Worm (Caenorhabditis elegans) whole organism, young adult: ENCODE measurements around the gene C50E3.13.

Source experiments
- F57C9.4 ChIP-seq: sonication (generic microtip); optimal IDR thresholded peaks from 2 replicates; lab custom pipeline; 2017; ENCODE audit warnings: mild to moderate bottlenecking, missing genetic modification characterization, missing compliant biosample characterization
- T07F8.4 ChIP-seq: sonication (generic microtip); optimal IDR thresholded peaks from 2 replicates; lab custom pipeline; 2016; ENCODE audit warnings: mild to moderate bottlenecking, missing genetic modification characterization, moderate library complexity, missing compliant biosample characterization
- Y79H2A.3 ChIP-seq: fragments of 200-800 bp; sonication (Bioruptor generic); conservative IDR thresholded peaks from 2 replicates; pipeline ENCODE4 v1.3.6; 2022; ENCODE audit warnings: missing genetic modification reagents, missing genetic modification characterization, missing compliant biosample characterization
- egl-44 ChIP-seq: fragments of 200-800 bp; sonication (Bioruptor generic); IDR thresholded peaks from 2 replicates; pipeline ENCODE4 v1.3.6; 2022; ENCODE audit warnings: missing genetic modification reagents, missing genetic modification characterization, missing compliant biosample characterization
- ets-4 ChIP-seq: fragments of 200-800 bp; sonication (Bioruptor generic); optimal IDR thresholded peaks from 2 replicates; lab custom pipeline; 2018; ENCODE audit warnings: mild to moderate bottlenecking, missing genetic modification characterization, missing compliant biosample characterization
- sea-2 ChIP-seq: fragments of 200-800 bp; sonication (Bioruptor generic); IDR thresholded peaks from 2 replicates; pipeline ENCODE4 v1.3.6; 2022; ENCODE audit warnings: missing genetic modification characterization, missing compliant biosample characterization

DNA sequence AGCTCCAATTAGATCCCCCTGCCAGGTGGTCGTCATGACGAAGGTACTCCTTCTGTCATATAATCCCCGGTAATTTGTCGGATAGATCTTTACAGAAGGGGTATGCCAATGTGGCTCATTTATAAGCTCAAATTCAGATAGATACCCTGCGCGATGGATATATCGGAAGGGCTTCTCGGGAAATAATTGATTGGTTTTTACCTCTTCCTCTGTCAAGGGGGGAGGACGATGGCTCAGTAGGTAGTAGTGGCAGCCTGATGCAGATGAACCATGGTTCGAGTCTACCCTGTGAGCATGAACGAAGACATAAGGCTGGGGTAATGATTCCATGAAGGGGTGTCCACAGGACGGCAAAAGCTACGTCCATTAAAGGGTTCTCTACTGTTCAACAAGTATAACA is 23.1 kb upstream of the C50E3.13 start:
- TF ChIP-seq F57C9.4 (tag; lab: Kevin White, UChicago), result no peak
- TF ChIP-seq Y79H2A.3 (GFP tag; lab: Robert Waterston, UW), result no peak
- TF ChIP-seq egl-44, result no peak
- no peak for TF ChIP-seq T07F8.4 (tag; lab: Kevin White, UChicago)
- TF ChIP-seq sea-2 (GFP tag; lab: Robert Waterston, UW), result no peak
- no peak for TF ChIP-seq ets-4 (GFP tag; lab: Kevin White, UChicago)
